Worm (Caenorhabditis elegans): Measurements from ENCODE around the gene sru-40.

Gene sru-40

DNA sequence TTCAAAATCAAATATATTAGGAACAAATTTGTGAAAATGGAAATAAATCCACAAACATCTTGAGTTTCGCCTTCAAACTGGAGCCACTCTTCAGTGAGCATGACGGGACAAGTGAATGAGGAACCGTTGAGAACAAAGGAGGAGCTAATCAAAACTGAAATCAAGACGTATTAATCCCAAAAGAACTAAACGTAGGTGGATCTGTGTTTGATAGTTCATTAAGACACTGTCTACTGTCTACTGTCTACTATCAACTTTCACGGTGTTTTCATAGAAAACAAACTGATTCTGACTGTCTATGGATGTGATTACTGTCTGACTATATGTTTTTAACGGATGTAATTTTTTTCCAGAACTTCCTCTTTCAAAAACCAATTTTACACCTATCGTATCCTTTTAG, 12.1 kb downstream of the sru-40 start, which contains the start of gene str-193:
Gene str-193 (minus strand): TSS at position 101 of the 400 bp plus-strand sequence.
- TF ChIP-seq unc-62 (GFP tag; optimal IDR thresholded peaks at IDR 0.05) = no peak

DNA sequence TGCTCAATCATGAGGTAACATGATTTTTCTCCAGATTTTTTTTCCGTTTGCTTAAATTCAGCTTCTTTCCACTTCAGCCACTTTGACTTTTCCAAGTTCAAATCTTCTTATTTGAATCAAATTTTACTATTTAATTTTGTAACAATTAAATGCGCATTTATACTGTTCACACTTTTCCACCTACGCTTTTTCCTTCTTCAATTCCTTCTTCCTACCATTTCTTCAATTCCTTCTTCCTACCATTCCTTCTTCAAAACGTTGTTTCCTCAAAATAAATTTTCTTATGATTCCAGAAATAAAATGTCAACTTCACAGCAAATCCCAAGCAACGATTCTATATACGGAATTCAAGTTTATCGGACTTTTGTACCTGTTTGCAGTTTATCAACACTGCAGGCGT, 17.4 kb downstream of the sru-40 start, which contains the start of gene sru-31:
Gene sru-31 (plus strand): TSS at position 301 of the 400 bp plus-strand sequence.
- no peak for TF ChIP-seq unc-62 (GFP tag; optimal IDR thresholded peaks at IDR 0.05)

DNA sequence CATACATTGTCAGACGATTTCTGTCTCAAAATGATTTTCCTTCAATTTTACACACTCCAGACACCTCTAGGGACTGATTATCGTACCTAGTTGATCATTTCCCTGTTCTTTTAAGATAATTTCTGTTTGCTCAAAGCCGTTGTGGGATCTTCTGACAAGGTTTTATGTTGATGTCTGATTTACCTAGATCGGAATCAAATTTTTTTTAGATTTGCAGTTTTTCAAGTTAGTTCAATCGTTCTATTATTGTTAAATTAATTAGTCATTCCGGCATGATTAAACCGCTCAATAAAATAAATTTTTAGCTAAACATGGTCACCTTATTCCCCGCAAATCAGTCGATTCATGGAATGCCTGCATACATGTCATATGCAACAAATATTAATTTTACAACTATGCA, 20.3 kb downstream of the sru-40 start, which contains the start of gene sru-30:
Gene sru-30 (plus strand): TSS at position 301 of the 400 bp plus-strand sequence.
- TF ChIP-seq unc-62 (GFP tag; optimal IDR thresholded peaks at IDR 0.05) = no peak

DNA sequence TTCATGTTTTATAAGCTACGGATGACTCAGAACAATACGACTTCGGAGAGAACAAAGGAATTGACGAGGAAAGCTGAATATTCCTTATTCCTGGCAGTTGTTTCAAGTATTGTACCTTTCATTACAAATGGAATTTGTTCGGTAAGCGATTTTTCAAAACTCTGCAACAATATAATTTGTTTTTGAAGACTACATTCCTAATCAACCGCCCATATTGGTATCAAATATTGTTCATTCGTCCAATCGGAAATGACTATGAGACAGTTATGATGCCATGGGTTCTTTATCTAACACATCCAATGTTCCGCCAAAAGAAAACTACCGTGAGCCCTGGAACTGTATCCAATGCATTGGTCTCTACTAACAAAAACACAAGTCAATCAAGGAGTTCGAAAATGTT, 21.6 kb downstream of the sru-40 start:
- no peak for TF ChIP-seq unc-62 (GFP tag; optimal IDR thresholded peaks at IDR 0.05)

DNA sequence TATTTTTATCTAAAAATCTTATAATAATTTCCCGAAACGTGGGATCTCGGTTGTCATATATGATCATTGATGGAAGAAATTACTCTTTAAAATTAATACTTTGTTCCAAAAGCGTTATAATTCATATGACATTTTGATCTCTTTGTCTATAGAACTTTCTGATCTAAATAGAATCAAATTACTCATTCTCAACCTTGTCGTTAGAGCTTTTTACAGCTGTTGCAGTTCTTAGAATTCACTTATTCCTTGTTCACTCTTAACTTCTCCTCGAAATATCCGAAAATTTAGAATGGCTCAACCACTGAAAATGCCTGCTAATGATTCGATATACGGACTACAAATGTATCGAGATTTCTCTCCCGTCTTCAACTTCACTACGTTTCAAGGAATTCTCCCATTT, 22.6 kb downstream of the sru-40 start, which contains the start of gene sru-29:
Gene sru-29 (plus strand): TSS at position 301 of the 400 bp plus-strand sequence.
- TF ChIP-seq unc-62 (GFP tag; optimal IDR thresholded peaks at IDR 0.05) = no peak

DNA sequence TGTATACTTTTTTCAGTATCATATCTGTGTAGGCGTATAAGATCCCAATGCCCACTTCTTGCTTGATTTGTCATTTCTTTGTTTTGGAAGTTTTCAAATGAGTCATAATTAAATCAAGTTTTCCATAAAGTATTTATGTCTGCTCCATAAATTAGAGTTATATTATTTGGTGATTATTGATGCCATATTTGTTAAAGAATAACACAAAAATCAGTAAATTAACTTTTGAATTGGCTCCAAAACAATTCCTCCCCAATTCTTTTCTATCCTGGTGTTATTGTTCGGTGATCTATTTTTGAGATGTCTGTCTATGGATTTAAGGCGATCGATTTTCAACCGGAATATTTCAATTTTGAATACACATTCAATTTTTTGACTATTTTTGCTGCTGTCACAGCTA, 28.6 kb downstream of the sru-40 start, which contains the start of gene sru-37:
Gene sru-37 (plus strand): TSS at position 301 of the 400 bp plus-strand sequence.
- no peak for TF ChIP-seq unc-62 (GFP tag; optimal IDR thresholded peaks at IDR 0.05)

DNA sequence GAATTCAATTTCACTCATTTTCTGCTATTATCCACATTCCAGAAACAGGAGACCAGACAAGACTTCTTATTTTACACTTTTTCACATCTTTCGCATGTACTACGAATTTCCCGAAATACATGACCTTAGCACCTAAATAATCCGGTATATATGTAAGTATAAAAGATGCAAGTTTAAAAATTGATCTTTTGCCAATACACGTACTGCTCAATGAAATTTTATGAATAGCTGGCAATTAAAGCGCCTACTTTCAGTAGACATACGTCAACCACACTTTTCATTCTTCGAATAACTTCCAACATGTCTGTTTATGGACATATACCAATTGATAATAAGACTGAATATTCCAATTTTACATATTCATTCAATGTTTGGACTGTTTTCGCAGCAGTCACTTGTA, 30.6 kb downstream of the sru-40 start, which contains the start of gene sru-39:
Gene sru-39 (plus strand): TSS at position 301 of the 400 bp plus-strand sequence.
- no peak for TF ChIP-seq unc-62 (GFP tag; optimal IDR thresholded peaks at IDR 0.05)

DNA sequence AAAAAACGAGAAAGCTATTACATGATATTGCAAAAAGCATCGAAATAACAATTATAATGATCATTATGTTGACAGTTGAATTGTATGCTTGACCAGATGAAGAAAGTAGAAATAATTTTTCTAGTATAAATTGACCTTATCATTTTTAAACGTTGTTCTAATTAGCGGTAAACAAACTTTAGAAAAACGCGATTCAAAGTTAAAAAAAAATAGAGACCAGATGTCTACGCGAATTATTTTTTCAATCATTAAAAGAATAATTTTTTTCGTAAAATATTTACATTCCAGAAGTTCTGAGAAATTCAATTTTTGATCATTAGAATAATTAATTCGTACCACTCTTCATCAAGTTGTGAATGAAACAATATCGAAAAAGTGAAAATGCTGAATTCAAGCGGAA, 31.8 kb downstream of the sru-40 start, which contains the start of gene F46B6.10:
Gene F46B6.10 (minus strand): TSS at position 101 of the 400 bp plus-strand sequence.
- no peak for TF ChIP-seq unc-62 (GFP tag; optimal IDR thresholded peaks at IDR 0.05)

DNA sequence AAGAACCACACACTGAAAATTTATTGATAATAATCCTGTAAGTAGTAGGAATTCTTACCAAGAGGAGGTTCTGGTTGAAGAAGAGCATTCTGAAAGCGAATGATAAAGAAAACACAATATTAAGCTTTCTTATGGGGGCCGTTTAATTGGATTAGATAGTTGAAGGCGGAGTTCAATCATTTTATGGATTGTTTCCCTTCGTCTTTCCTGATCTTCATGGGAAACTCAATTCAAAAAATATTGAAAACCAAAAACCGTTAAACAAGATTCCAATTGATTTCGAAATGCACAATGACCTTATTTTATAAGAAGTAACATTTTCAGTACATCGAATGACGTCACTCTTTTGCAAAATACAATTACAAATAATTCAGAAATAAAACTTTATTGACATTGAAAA, 34.7 kb downstream of the sru-40 start, which contains the start of gene F46B6.13:
Gene F46B6.13 (minus strand): TSS at position 101 of the 400 bp plus-strand sequence.
- no peak for TF ChIP-seq unc-62 (GFP tag; optimal IDR thresholded peaks at IDR 0.05)

DNA sequence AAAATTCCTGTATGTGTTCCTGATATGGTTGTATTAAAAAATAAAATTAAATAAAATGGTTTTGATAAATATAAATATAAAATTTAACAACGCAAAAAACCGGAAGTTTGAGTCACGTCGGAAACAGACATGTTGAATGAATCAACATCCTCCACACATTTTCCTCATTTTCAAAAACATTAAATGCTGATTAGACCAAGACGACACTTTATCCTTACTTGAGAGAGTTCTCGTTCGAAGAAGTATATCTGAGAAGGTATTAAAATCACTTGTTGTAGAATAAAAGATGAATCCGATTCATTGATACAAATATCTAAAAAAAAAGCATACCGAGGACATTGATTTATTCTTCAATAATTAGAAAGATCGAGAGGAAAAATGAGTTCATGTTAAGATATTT, 35.6 kb downstream of the sru-40 start:
- TF ChIP-seq unc-62 (GFP tag; optimal IDR thresholded peaks at IDR 0.05) = no peak

DNA sequence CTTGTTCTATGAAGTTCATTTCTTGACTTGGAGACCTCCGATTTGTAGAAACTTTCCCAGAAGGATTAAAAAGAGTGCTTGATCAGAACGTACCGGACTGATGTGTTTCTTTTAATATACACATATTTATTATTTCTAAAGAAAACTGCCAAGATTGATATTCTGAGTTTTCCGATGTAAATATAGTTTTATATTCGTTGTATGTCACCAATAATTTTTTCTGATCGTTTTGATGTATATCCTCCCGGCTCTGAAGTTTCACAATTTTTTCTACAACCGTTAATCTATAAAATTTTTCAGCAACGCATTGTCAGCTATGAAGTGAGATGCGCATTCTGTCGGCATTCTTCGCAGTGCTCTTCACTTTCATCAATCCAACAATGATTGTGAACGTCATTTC, 37.2 kb downstream of the sru-40 start, which contains the start of gene F46B6.9:
Gene F46B6.9 (plus strand): TSS at position 301 of the 400 bp plus-strand sequence.
- no peak for TF ChIP-seq unc-62 (GFP tag; optimal IDR thresholded peaks at IDR 0.05)

DNA sequence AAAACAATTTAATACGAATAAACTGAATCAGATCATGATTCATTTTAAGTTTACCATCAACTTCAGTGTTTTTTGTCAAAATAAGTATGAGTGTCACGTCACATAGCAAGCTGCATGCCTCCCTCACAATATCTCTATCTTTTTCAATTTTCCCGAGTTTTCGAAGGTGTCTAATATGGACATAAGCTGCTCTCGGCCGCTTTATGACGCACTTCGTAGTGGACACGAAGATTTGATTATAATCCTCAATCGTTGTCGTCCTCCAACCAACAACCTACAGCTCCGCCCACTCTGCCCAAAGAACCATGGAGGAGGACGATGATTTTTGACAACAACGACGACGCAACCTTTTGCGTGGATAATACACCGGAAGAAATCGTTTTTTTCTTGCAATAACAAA, 37.8 kb downstream of the sru-40 start:
- TF ChIP-seq unc-62 (GFP tag; optimal IDR thresholded peaks at IDR 0.05) = no peak

DNA sequence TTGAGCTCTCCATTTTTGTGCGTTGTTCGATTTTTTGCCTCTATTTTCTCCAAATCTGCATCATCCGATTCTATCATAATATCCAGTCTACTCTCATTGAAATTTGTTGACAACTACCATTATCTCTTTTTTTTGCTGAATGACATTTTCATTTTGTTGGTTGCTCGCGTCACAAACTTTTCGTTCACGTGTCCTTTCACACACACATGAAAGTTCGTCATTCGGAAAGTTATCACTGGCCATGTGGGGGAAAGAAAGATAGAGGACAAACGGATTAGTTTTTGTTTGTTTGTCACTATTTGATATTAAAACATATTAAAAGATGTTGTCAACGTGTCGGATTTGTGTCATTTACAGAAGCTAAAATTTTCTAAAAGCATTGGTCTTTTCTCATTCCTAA, 38.8 kb downstream of the sru-40 start:
- no peak for TF ChIP-seq unc-62 (GFP tag; optimal IDR thresholded peaks at IDR 0.05)

DNA sequence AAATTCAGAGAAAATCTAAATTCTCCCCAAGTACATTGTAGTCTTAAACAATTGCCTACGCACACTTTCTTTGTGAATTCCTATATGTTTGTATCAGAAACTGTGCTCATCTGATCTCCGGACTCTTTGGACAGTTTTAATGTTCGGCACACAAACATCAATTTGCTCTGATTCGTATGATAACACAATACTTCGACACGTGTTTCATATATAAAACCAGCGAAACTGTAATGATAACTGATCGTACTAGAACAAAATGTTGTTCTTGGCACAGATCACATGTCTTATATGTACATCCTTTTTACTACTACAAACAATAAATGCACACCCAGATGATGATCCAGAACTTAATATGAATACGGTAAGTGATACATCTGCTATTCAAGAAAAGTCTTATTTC, 42.5 kb downstream of the sru-40 start, which contains the start of gene lipl-2:
Gene lipl-2 (plus strand): TSS at position 236 of the 400 bp plus-strand sequence.
- TF ChIP-seq unc-62 (GFP tag; optimal IDR thresholded peaks at IDR 0.05) = no peak

DNA sequence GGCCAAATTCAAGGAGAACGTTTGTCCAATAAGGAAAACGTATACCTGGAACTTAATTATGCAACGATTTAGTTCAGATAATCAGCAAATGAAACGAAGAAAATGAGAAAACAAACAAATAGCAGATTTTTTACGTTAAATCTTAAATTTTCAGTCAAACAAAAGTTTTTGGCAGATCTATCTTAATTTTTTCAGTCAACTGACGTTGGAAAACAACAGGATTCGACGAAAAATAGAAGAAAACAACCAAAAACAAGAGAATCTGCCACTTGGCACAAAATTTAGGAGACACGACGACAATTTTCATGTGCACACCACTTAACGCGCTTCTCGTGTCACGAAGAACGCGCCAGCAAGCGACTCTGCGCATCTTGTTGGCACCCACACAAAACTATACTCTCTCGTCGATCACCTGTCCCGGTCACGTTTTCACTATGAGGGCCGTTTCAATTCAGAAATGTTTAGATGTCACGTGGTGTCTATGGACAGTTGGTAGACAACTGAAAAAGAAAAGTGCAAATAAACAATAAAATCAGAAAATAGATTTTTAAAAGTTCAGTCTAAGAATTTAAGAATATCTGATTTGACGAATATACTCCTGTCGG, 44.0 kb downstream of the sru-40 start, which contains the start of gene ztf-7:
Gene ztf-7 (minus strand): TSS at position 51 of the 605 bp plus-strand sequence.
- TF ChIP-seq unc-62 (GFP tag; optimal IDR thresholded peaks at IDR 0.05) = no peak

DNA sequence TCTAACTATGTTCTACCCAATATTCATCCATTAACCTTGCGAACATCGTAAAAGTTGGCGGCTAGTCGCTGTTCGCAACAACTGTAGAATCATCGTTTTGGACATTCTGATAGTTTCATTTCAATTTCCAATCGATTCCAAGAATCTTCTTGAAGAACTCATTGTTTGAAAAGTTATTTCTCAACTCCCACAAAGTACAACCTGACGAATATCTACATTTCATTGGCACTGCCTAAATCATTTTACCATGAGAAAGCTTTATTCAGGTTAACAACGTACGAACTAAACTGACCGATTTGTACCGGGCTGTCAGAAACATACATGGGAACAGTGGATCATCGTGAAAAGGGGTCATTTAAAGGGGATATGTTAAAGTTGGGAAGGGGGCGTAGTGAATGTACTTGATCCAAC, 47.1 kb downstream of the sru-40 start, which contains the start of gene F46B6.6:
Gene F46B6.6 (minus strand): TSS at position 148 of the 411 bp plus-strand sequence.
- TF ChIP-seq unc-62 (GFP tag; optimal IDR thresholded peaks at IDR 0.05) = no peak

DNA sequence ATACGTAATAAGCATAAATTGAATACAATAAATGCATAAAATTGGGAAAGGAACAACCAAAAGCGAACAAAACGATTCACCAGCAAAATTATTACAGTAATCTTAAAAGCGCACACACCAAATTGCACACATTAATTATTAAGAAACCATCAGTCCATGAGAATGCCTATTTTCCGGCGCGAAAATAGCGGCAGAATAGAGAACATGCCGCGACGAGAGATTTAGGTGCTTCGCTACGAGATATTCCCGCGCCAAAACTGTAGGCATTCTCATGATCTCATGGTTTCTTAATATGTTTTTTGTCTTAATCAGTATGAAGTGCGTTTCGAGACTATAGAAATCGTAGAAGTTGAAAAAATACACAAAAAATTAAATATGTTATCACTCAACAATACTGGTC, 49.6 kb downstream of the sru-40 start:
- no peak for TF ChIP-seq unc-62 (GFP tag; optimal IDR thresholded peaks at IDR 0.05)
